Fruit fly (Drosophila melanogaster): ENCODE results near the gene CG7600.
A peak's percentile ranks its signal among the peaks of the same experiment; 100 is the strongest.

The CG7600 gene

dm6 chr3L:11260737-11261455 lies 50.3 kb downstream of the CG7600 start (continued):
- TF ChIP-seq CG31441 (GFP tag; IDR thresholded peaks at IDR 0.05), result no peak; the same call in 1 of the 2 replicates
- peak; percentile 53; the same call in 1 of the 2 replicates for TF ChIP-seq Nf-YA (GFP tag; IDR thresholded peaks at IDR 0.05)
- peak; percentile 80 for TF ChIP-seq phol (tag; optimal IDR thresholded peaks at IDR 0.05)
- no peak for TF ChIP-seq inv (GFP tag; IDR thresholded peaks at IDR 0.05; ENCODE audit: partially characterized antibody)
- TF ChIP-seq CG6272 (GFP tag; IDR thresholded peaks at IDR 0.05), result peak; percentile 65
- TF ChIP-seq NfI (GFP tag; optimal IDR thresholded peaks at IDR 0.05), result peak; percentile 46
- no peak for TF ChIP-seq NC2α (GFP tag; optimal IDR thresholded peaks at IDR 0.05)
- TF ChIP-seq sisA (GFP tag; IDR thresholded peaks at IDR 0.05), result peak; percentile 66
- peak; percentile 51 for TF ChIP-seq CG12769 (tag; optimal IDR thresholded peaks at IDR 0.05)
- TF ChIP-seq insv (GFP tag; optimal IDR thresholded peaks at IDR 0.05), result peak in 1 of 2 experiments; percentile 16
- no peak for TF ChIP-seq CG9437 (GFP tag; optimal IDR thresholded peaks at IDR 0.05)
- TF ChIP-seq CG1233 (GFP tag; optimal IDR thresholded peaks at IDR 0.05), result no peak
- no peak for TF ChIP-seq CG4328 (GFP tag; optimal IDR thresholded peaks at IDR 0.05)
- peak; percentile 43 for TF ChIP-seq Elba2 (GFP tag; optimal IDR thresholded peaks at IDR 0.05)
- no peak for TF ChIP-seq tna (GFP tag; IDR thresholded peaks at IDR 0.05; ENCODE audit: partially characterized antibody)
- peak; percentile 31; the same call in 1 of the 2 replicates for TF ChIP-seq dati (GFP tag; IDR thresholded peaks at IDR 0.05)
- peak; percentile 84 for TF ChIP-seq CG17829 (tag; optimal IDR thresholded peaks at IDR 0.05)
- no peak for TF ChIP-seq Lpt (GFP tag; optimal IDR thresholded peaks at IDR 0.05)
- TF ChIP-seq dmrt11E (tag; optimal IDR thresholded peaks at IDR 0.05), result peak; percentile 83
- peak; percentile 87 for TF ChIP-seq tgo (GFP tag; IDR thresholded peaks at IDR 0.05)
- peak; percentile 78 for TF ChIP-seq Awh (GFP tag; IDR thresholded peaks at IDR 0.05)
- peak; percentile 29 for TF ChIP-seq tup (GFP tag; optimal IDR thresholded peaks at IDR 0.05)
- TF ChIP-seq nerfin-1 (tag; optimal IDR thresholded peaks at IDR 0.05), result peak; percentile 64
- TF ChIP-seq dpn (GFP tag; optimal IDR thresholded peaks at IDR 0.05), result peak; percentile 23 to 34
- no peak for TF ChIP-seq vfl (GFP tag; optimal IDR thresholded peaks at IDR 0.05)
- TF ChIP-seq maf-S (GFP tag; optimal IDR thresholded peaks at IDR 0.05), result peak; percentile 7
- TF ChIP-seq ewg (GFP tag; optimal IDR thresholded peaks at IDR 0.05), result no peak
- TF ChIP-seq pum (GFP tag; optimal IDR thresholded peaks at IDR 0.05), result peak; percentile 36
- no peak for TF ChIP-seq Lim3 (GFP tag; IDR thresholded peaks at IDR 0.05)
- TF ChIP-seq E2f2 (GFP tag; IDR thresholded peaks at IDR 0.05), result peak; percentile 13; the same call in 1 of the 2 replicates
- no peak for TF ChIP-seq ind (GFP tag; optimal IDR thresholded peaks at IDR 0.05)
- TF ChIP-seq zen (tag; optimal IDR thresholded peaks at IDR 0.05), result peak; percentile 91
- no peak for TF ChIP-seq CG33213 (GFP tag; optimal IDR thresholded peaks at IDR 0.05)
- no peak for TF ChIP-seq aop (GFP tag; IDR thresholded peaks at IDR 0.05)
- TF ChIP-seq Meics (GFP tag; optimal IDR thresholded peaks at IDR 0.05), result peak; percentile 39
- TF ChIP-seq CG15073 (GFP tag; optimal IDR thresholded peaks at IDR 0.05), result no peak
- TF ChIP-seq Bgb (GFP tag; IDR thresholded peaks at IDR 0.05; ENCODE audit: partially characterized antibody), result no peak
- TF ChIP-seq lmd (GFP tag; IDR thresholded peaks at IDR 0.05), result peak; percentile 77
- TF ChIP-seq Ssrp (tag; optimal IDR thresholded peaks at IDR 0.05), result peak; percentile 71
- peak; percentile 55 for TF ChIP-seq croc (GFP tag; conservative IDR thresholded peaks at IDR 0.05)
- peak; percentile 86 for TF ChIP-seq Mrtf (GFP tag; IDR thresholded peaks at IDR 0.05)
- no peak for TF ChIP-seq Lhr (GFP tag; optimal IDR thresholded peaks at IDR 0.05)
- TF ChIP-seq luna (GFP tag; optimal IDR thresholded peaks at IDR 0.05), result no peak
- no peak for TF ChIP-seq CG13894 (tag; optimal IDR thresholded peaks at IDR 0.05)
- no peak for TF ChIP-seq CG30020 (tag; optimal IDR thresholded peaks at IDR 0.05)
- peak; percentile 46 for TF ChIP-seq cg (GFP tag; optimal IDR thresholded peaks at IDR 0.05)
- no peak for TF ChIP-seq CG4617 (GFP tag; optimal IDR thresholded peaks at IDR 0.05; ENCODE audit: borderline replicate concordance)
- TF ChIP-seq Eip74EF (GFP tag; optimal IDR thresholded peaks at IDR 0.05), result peak in 1 of 2 experiments; percentile 78
- no peak for TF ChIP-seq CG4707 (GFP tag; optimal IDR thresholded peaks at IDR 0.05)
